Worm (Caenorhabditis elegans): Measurements from ENCODE around the gene pycr-4.

DNA sequence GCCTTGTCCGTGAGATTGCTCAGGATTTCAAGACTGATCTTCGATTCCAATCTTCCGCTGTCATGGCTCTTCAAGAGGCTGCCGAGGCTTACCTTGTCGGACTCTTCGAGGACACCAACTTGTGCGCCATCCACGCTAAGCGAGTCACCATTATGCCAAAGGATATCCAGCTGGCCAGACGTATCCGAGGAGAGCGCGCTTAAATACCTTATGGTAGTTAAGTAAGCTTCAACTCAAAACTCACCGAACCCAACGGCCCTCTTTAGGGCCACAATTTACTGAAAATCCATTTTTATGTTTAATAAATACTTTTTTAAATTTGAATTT lies 11.3 kb upstream of the pycr-4 start:
- TF ChIP-seq snpc-4 (tag; optimal IDR thresholded peaks at IDR 0.05) (no peak), elt-2 (tag; optimal IDR thresholded peaks at IDR 0.05) (no peak), egl-27 (tag; optimal IDR thresholded peaks at IDR 0.05) (no peak)

Data from whole organism, L3 larva.